Fruit fly (Drosophila melanogaster) whole organism, wandering third instar larva: ENCODE measurements around the gene EMC2A.
A peak's percentile ranks its signal among the peaks of the same experiment; 100 is the strongest.

Experiments used
- Abd-B ChIP-seq: fragments of >200 bp; optimal IDR thresholded peaks from 2 replicates; lab custom pipeline; 2017; ENCODE audit warnings: missing biosample characterization, missing genetic modification characterization
- CG32264 ChIP-seq: fragments of 200-800 bp; sonication (Bioruptor generic); optimal IDR thresholded peaks from 2 replicates; lab custom pipeline; 2016; ENCODE audit warnings: missing biosample characterization, missing genetic modification characterization
- CrebA ChIP-seq: fragments of 200-800 bp; sonication (Bioruptor generic); optimal IDR thresholded peaks from 2 replicates; lab custom pipeline; 2016; ENCODE audit warnings: missing biosample characterization, mild to moderate bottlenecking, missing genetic modification characterization, borderline replicate concordance
- Dfd ChIP-seq: fragments of >200 bp; optimal IDR thresholded peaks from 2 replicates; lab custom pipeline; 2017; ENCODE audit warnings: missing biosample characterization, missing genetic modification characterization
- Dif ChIP-seq: fragments of 200-275, 200-300 bp; sonication (Bioruptor generic); optimal IDR thresholded peaks from 2 replicates; lab custom pipeline; 2018; ENCODE audit warnings: missing biosample characterization, missing genetic modification characterization; ENCODE audit not compliant: partially characterized antibody
- GATAd ChIP-seq: sonication (Bioruptor generic); optimal IDR thresholded peaks from 2 replicates; lab custom pipeline; 2016; ENCODE audit warnings: missing biosample characterization, missing genetic modification characterization
- HLH106 ChIP-seq: fragments of 200-800 bp; optimal IDR thresholded peaks from 3 replicates; lab custom pipeline; 2019; ENCODE audit warnings: missing biosample characterization, mild to moderate bottlenecking, missing genetic modification characterization, moderate library complexity
- Hnf4 ChIP-seq: fragments of 200-800 bp; sonication (Bioruptor generic); optimal IDR thresholded peaks from 2 replicates; lab custom pipeline; 2016; ENCODE audit warnings: missing biosample characterization, mild to moderate bottlenecking, missing genetic modification characterization
- Hr78 ChIP-seq: fragments of >200 bp; optimal IDR thresholded peaks from 2 replicates; lab custom pipeline; 2017; ENCODE audit warnings: missing biosample characterization, missing genetic modification characterization
- Hr83 ChIP-seq: fragments of 200-300 bp; sonication (Bioruptor generic); optimal IDR thresholded peaks from 2 replicates; lab custom pipeline; 2016; ENCODE audit warnings: missing biosample characterization, mild to moderate bottlenecking, missing genetic modification characterization, moderate library complexity; ENCODE audit not compliant: poor library complexity, severe bottlenecking
- Jra ChIP-seq: sonication (Bioruptor generic); optimal IDR thresholded peaks from 2 replicates; lab custom pipeline; 2016; ENCODE audit warnings: missing biosample characterization, missing genetic modification characterization
- Myc ChIP-seq: fragments of >200 bp; optimal IDR thresholded peaks from 2 replicates; lab custom pipeline; 2017
- N ChIP-seq: fragments of >200 bp; optimal IDR thresholded peaks from 2 replicates; lab custom pipeline; 2018; ENCODE audit warnings: missing biosample characterization, missing external identifiers, missing genetic modification characterization
- OdsH ChIP-seq: fragments of 200-800 bp; sonication (Bioruptor generic); optimal IDR thresholded peaks from 2 replicates; lab custom pipeline; 2016; ENCODE audit warnings: missing biosample characterization, mild to moderate bottlenecking, missing genetic modification characterization
- Rel ChIP-seq, 2 experiments: fragments of 200-800 bp; sonication (Bioruptor generic) in 1 of 2; optimal IDR thresholded peaks; 2 replicates in 1 of 2; 3 replicates in 1 of 2; lab custom pipeline; 2016 to 2019; ENCODE audit warnings: mild to moderate bottlenecking in 2 of 2, missing biosample characterization in 2 of 2, missing genetic modification characterization in 2 of 2, moderate library complexity in 1 of 2
- Sp1 ChIP-seq: fragments of 200-800 bp; sonication (Bioruptor generic); optimal IDR thresholded peaks from 3 replicates; lab custom pipeline; 2019; ENCODE audit warnings: missing biosample characterization, mild to moderate bottlenecking, missing genetic modification characterization, moderate library complexity
- Vsx2 ChIP-seq: fragments of 200-300, 225-300 bp; sonication (Bioruptor generic); optimal IDR thresholded peaks from 2 replicates; lab custom pipeline; 2018; ENCODE audit warnings: missing biosample characterization, missing genetic modification characterization; ENCODE audit not compliant: partially characterized antibody
- br ChIP-seq: fragments of 200-800 bp; sonication (Bioruptor generic); optimal IDR thresholded peaks from 2 replicates; lab custom pipeline; 2016; ENCODE audit warnings: missing biosample characterization, missing genetic modification characterization
- brk ChIP-seq: fragments of 200-800 bp; sonication (Bioruptor generic); optimal IDR thresholded peaks from 2 replicates; lab custom pipeline; 2016; ENCODE audit warnings: missing biosample characterization, mild to moderate bottlenecking, missing genetic modification characterization
- dmrt93B ChIP-seq: fragments of 200-800 bp; sonication (Bioruptor generic); optimal IDR thresholded peaks from 2 replicates; lab custom pipeline; 2018; ENCODE audit warnings: missing biosample characterization, mild to moderate bottlenecking, missing genetic modification characterization
- dsf ChIP-seq: sonication (Bioruptor generic); optimal IDR thresholded peaks from 2 replicates; lab custom pipeline; 2016; ENCODE audit warnings: missing biosample characterization, missing genetic modification characterization, borderline replicate concordance
- ey ChIP-seq: fragments of 200-800 bp; sonication (Bioruptor generic); optimal IDR thresholded peaks from 2 replicates; lab custom pipeline; 2016; ENCODE audit warnings: missing biosample characterization, missing genetic modification characterization
- foxo ChIP-seq, 2 experiments: fragments of 200-800 bp; sonication (Bioruptor generic); optimal IDR thresholded peaks; 2 replicates in 1 of 2; 3 replicates in 1 of 2; lab custom pipeline; 2016 to 2017; ENCODE audit warnings: missing biosample characterization in 2 of 2, missing genetic modification characterization in 2 of 2
- fru ChIP-seq: fragments of 200-800 bp; sonication (Bioruptor generic); optimal IDR thresholded peaks from 3 replicates; lab custom pipeline; 2016; ENCODE audit warnings: missing biosample characterization, mild to moderate bottlenecking, missing genetic modification characterization
- h ChIP-seq: fragments of 200-800 bp; sonication (Bioruptor generic); optimal IDR thresholded peaks from 3 replicates; lab custom pipeline; 2016; ENCODE audit warnings: missing biosample characterization, mild to moderate bottlenecking, missing genetic modification characterization
- jim ChIP-seq: fragments of 175-275, 200-325 bp; sonication (Bioruptor generic); optimal IDR thresholded peaks from 2 replicates; lab custom pipeline; 2016; ENCODE audit warnings: missing biosample characterization, mild to moderate bottlenecking, missing genetic modification characterization
- lola ChIP-seq: fragments of >200 bp; optimal IDR thresholded peaks from 2 replicates; lab custom pipeline; 2017; ENCODE audit warnings: missing biosample characterization, missing genetic modification characterization
- pan ChIP-seq: fragments of >200 bp; optimal IDR thresholded peaks from 2 replicates; lab custom pipeline; 2017
- psq ChIP-seq: fragments of 200-800 bp; sonication (Bioruptor generic); optimal IDR thresholded peaks from 3 replicates; lab custom pipeline; 2017; ENCODE audit warnings: missing biosample characterization, mild to moderate bottlenecking, missing genetic modification characterization, moderate library complexity
- rgr ChIP-seq: fragments of 200-800 bp; sonication (Bioruptor generic); optimal IDR thresholded peaks from 3 replicates; lab custom pipeline; 2016; ENCODE audit warnings: missing biosample characterization, mild to moderate bottlenecking, missing genetic modification characterization
- sage ChIP-seq: fragments of 200-800 bp; sonication (Bioruptor generic); optimal IDR thresholded peaks from 2 replicates; lab custom pipeline; 2016; ENCODE audit warnings: missing biosample characterization, mild to moderate bottlenecking, missing genetic modification characterization
- sv ChIP-seq: fragments of 200-800 bp; sonication (Bioruptor generic); optimal IDR thresholded peaks from 3 replicates; lab custom pipeline; 2016; ENCODE audit warnings: missing biosample characterization, missing genetic modification characterization
- tai ChIP-seq: sonication (Bioruptor generic); optimal IDR thresholded peaks from 2 replicates; lab custom pipeline; 2016; ENCODE audit warnings: missing biosample characterization, missing genetic modification characterization
- usp ChIP-seq: fragments of >200 bp; optimal IDR thresholded peaks from 2 replicates; lab custom pipeline; 2017; ENCODE audit warnings: missing biosample characterization, missing genetic modification characterization
- woc ChIP-seq: sonication (Bioruptor generic); optimal IDR thresholded peaks from 2 replicates; lab custom pipeline; 2016; ENCODE audit warnings: missing biosample characterization, mild to moderate bottlenecking, missing genetic modification characterization

Gene EMC2A

DNA sequence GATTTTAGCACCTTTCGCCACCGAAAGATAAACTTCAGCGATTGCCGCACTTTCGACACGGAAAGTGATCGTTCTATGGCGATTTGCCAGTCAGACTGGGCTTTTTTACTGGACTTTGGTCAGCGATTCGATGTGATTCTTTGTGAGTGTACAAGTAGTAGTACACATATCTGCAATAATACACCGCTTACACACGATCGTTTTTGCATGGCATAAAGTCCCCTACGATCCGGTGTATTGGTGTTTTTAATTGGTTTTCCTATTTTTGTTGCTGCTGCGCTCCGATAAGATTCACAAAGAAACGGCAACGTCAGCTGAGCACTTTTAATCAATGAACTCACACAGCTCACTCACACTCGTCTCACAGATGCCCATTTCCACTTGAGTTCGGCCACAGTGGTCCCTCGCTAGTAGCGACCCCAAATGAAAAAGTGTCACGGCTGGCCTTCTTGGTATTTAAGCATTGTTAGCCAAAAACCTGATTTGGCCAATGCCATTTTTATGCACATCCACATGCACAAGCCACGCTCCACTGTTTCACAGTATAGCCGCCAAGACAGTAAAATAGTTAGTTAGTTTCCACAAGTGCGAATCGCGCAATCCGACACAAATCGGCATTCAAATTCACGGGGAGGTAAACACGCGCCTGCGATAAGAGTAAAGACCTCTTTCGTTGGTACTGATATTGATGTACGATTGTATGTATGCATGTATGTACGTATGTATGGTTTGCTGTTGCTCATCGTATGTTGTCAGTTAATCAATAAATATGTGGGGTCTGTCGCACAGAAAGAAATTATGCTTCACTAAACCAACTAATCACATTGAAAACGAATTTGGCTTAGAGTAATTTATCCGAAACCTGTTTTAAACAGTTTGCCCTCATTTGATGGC, 9.4 kb downstream of the EMC2A start (continued):
- TF ChIP-seq Sp1 (GFP tag; lab: Kevin White, UChicago) = peak; percentile 86
- peak; percentile 70 for TF ChIP-seq tai (GFP tag; lab: Kevin White, UChicago)
- TF ChIP-seq Vsx2 = no peak
- peak; percentile 95 for TF ChIP-seq br (GFP tag; lab: Kevin White, UChicago)

DNA sequence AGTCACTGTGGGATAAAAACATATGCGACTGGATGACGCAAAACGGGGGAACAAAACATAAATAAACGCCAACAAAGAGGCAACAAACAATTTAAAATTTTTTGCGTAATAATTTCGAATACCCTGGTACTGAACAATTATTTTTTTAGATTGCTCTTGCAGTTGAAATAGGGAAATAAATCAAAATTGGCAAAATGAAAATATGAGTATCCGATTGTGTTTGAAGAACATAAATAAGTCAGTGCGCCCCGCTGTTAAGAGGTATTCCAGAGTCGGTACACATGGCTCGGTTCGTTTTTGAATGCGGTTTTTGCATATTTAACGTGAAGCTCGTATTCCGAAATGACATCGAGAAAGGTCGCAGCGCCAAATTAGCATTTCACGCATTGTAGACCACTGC, 10.3 kb downstream of the EMC2A start:
- TF ChIP-seq dmrt93B (GFP tag; lab: Kevin White, UChicago) (peak; percentile 46), foxo (GFP tag; optimal IDR thresholded peaks at IDR 0.05; lab: Kevin White, UChicago) (peak in 1 of 2 experiments; percentile 67), h (GFP tag; lab: Kevin White, UChicago) (peak; percentile 35), ey (GFP tag; lab: Kevin White, UChicago) (peak; percentile 50), psq (GFP tag; lab: Kevin White, UChicago) (peak; percentile 39), Jra (GFP tag; lab: Kevin White, UChicago) (no peak), Rel (GFP tag; optimal IDR thresholded peaks at IDR 0.05; lab: Kevin White, UChicago) (no peak), Rel (tag; optimal IDR thresholded peaks at IDR 0.05; lab: Kevin White, UChicago) (no peak), Hr78 (GFP tag; lab: Kevin White, UChicago) (no peak), br (GFP tag; lab: Kevin White, UChicago) (peak; percentile 57), fru (peak; percentile 66), sage (GFP tag; lab: Kevin White, UChicago) (no peak), woc (GFP tag; lab: Kevin White, UChicago) (peak; percentile 1), Myc (lab: Kevin White, UChicago) (no peak), pan (lab: Kevin White, UChicago) (peak; percentile 21), Sp1 (GFP tag; lab: Kevin White, UChicago) (peak; percentile 11), Dif (GFP tag; lab: Kevin White, UChicago) (no peak), OdsH (GFP tag; lab: Kevin White, UChicago) (peak; percentile 32), rgr (GFP tag; lab: Kevin White, UChicago) (peak; percentile 39), sv (GFP tag; lab: Kevin White, UChicago) (no peak), Hnf4 (GFP tag; lab: Kevin White, UChicago) (peak; percentile 4), HLH106 (tag; lab: Kevin White, UChicago) (peak; percentile 62)

DNA sequence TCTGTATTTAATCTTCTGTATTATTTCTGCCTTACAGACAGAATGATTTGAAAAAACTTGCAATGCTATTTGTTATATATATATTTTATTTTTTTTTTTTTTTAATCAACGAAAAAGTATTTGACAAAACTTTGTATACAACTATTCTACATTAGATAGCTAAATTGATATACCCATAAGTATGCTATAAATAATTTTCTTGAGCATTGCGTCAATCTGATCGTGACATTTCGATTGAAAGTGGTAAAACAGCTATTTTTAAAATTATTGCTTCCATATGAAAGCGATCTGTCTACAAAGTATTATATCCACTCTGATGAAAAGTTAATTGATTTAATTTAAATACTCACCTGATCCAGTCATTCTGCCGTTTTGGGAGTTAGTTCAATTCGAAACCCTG, 11.7 kb downstream of the EMC2A start:
- no peak for TF ChIP-seq HLH106 (tag; lab: Kevin White, UChicago)
- no peak for TF ChIP-seq rgr (GFP tag; lab: Kevin White, UChicago)
- no peak for TF ChIP-seq brk (GFP tag; lab: Kevin White, UChicago)
- TF ChIP-seq sage (GFP tag; lab: Kevin White, UChicago) = no peak
- no peak for TF ChIP-seq lola
- no peak for TF ChIP-seq usp (GFP tag; lab: Kevin White, UChicago)
- TF ChIP-seq CrebA = no peak
- no peak for TF ChIP-seq GATAd
- TF ChIP-seq tai (GFP tag; lab: Kevin White, UChicago) = no peak
- TF ChIP-seq Hnf4 (GFP tag; lab: Kevin White, UChicago) = no peak
- TF ChIP-seq jim (GFP tag; lab: Kevin White, UChicago) = no peak

DNA sequence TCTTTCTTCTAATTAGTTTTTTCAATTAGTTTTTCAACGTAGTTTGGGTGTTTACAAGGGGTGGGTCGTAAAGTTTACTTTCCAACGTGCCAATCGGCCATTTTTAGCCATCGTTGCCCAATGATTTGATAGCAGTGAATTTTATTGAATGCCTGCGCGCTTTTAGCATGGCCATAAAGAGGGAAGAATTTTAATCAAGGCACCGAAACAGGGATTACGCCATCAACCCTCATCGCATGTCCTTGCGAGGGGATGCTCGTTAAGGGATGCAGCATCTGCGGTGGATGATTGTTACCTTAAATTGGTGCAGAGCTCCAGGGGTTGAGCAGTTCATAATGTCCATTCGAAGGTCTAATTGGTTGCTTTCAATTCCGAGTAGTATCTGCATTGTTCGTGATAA, 12.9 kb downstream of the EMC2A start:
- no peak for TF ChIP-seq Rel (GFP tag; optimal IDR thresholded peaks at IDR 0.05; lab: Kevin White, UChicago)
- no peak for TF ChIP-seq Rel (tag; optimal IDR thresholded peaks at IDR 0.05; lab: Kevin White, UChicago)
- TF ChIP-seq Jra (GFP tag; lab: Kevin White, UChicago) = no peak
- no peak for TF ChIP-seq dsf (GFP tag; lab: Kevin White, UChicago)
- TF ChIP-seq sage (GFP tag; lab: Kevin White, UChicago) = no peak
- TF ChIP-seq Hr83 (GFP tag; lab: Kevin White, UChicago) = no peak
- TF ChIP-seq CrebA = no peak
- no peak for TF ChIP-seq ey (GFP tag; lab: Kevin White, UChicago)
- no peak for TF ChIP-seq Sp1 (GFP tag; lab: Kevin White, UChicago)
- TF ChIP-seq N = no peak
- no peak for TF ChIP-seq CG32264 (GFP tag; lab: Kevin White, UChicago)
- TF ChIP-seq Dfd = no peak
- TF ChIP-seq usp (GFP tag; lab: Kevin White, UChicago) = no peak
- TF ChIP-seq Dif (GFP tag; lab: Kevin White, UChicago) = no peak
- no peak for TF ChIP-seq Abd-B (GFP tag; lab: Kevin White, UChicago)
- TF ChIP-seq Hr78 (GFP tag; lab: Kevin White, UChicago) = no peak
- no peak for TF ChIP-seq pan (lab: Kevin White, UChicago)
- TF ChIP-seq psq (GFP tag; lab: Kevin White, UChicago) = no peak
